Fruit fly (Drosophila melanogaster): ENCODE measurements around the gene Mst87F.

The Mst87F gene

DNA sequence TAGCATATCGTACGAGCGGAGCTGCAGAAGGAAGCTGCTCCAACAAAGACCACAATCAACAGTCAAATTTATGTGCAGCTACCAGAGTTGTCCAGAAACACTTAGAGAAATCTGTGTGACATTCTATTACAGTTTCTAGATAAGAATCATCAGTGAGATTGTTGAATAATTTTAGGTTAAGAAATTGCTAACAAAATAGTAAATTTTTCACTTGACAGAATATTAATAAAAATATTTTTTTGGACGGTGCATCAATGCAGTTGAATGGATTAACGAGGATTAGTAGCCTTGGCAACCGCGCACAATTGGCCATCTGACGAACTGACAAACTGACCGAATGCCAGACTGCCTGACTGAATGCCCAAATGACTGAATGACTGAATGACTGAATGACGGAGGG, 19.5 kb upstream of the Mst87F start:
- TF ChIP-seq EcR (GFP tag; optimal IDR thresholded peaks at IDR 0.05), result no peak
- no peak for TF ChIP-seq pan (optimal IDR thresholded peaks at IDR 0.05)
- no peak for TF ChIP-seq CG8478 (optimal IDR thresholded peaks at IDR 0.05)
- TF ChIP-seq Dll (optimal IDR thresholded peaks at IDR 0.05), result no peak
- no peak for TF ChIP-seq usp (GFP tag; optimal IDR thresholded peaks at IDR 0.05)
- TF ChIP-seq psq (optimal IDR thresholded peaks at IDR 0.05), result no peak

dm6 chr3R:13845926-13846325, 18.1 kb upstream of the Mst87F start:
- TF ChIP-seq psq (optimal IDR thresholded peaks at IDR 0.05), result no peak
- no peak for TF ChIP-seq pan (optimal IDR thresholded peaks at IDR 0.05)
- TF ChIP-seq usp (GFP tag; optimal IDR thresholded peaks at IDR 0.05), result no peak
- no peak for TF ChIP-seq CG8478 (optimal IDR thresholded peaks at IDR 0.05)
- TF ChIP-seq Dll (optimal IDR thresholded peaks at IDR 0.05), result no peak
- no peak for TF ChIP-seq EcR (GFP tag; optimal IDR thresholded peaks at IDR 0.05)

DNA sequence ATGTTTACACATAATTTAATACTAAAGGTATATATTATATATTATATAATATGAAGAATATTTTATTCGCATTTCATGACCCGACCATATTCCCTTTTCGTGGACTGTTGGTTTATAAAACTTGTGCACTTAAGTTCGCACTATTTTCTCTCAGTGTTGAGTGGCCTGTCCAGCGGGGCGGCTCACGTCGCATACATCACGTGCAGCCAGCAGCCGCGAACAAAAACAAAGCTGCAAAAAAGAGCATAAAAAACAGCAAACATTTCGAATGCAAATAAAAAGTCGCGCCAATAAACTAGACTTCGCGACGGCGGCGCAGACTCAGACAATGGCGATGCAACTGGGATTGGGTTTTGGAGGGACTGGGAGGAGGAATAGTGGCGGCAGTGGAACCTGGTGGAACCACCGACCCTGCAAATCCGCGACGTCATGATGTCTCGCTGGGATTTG, 17.5 kb upstream of the Mst87F start:
- no peak for TF ChIP-seq psq (optimal IDR thresholded peaks at IDR 0.05)
- TF ChIP-seq usp (GFP tag; optimal IDR thresholded peaks at IDR 0.05), result no peak
- no peak for TF ChIP-seq pan (optimal IDR thresholded peaks at IDR 0.05)

DNA sequence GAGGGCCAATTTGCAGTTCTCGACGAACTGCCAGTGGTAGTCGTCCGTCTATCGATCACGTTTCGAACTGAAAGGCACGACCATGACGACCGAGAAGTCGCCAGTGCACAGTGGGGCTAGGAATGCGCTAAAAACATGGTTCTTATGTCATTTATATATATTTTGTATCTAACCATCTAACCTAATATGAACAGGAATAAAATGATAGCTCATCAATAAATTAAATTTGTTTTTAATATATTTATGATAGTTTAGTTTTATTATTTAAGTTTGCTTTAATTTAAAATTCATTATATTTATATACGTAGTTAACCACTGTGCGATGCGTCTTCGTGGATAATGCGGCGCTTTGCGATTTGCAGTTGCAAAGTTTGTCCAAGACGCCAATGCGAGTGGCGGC, 15.8 kb upstream of the Mst87F start:
- TF ChIP-seq Dll (optimal IDR thresholded peaks at IDR 0.05), result no peak
- TF ChIP-seq psq (optimal IDR thresholded peaks at IDR 0.05), result no peak
- TF ChIP-seq CG8478 (optimal IDR thresholded peaks at IDR 0.05), result no peak
- TF ChIP-seq pan (optimal IDR thresholded peaks at IDR 0.05), result no peak
- TF ChIP-seq EcR (GFP tag; optimal IDR thresholded peaks at IDR 0.05), result no peak
- TF ChIP-seq usp (GFP tag; optimal IDR thresholded peaks at IDR 0.05), result no peak

DNA sequence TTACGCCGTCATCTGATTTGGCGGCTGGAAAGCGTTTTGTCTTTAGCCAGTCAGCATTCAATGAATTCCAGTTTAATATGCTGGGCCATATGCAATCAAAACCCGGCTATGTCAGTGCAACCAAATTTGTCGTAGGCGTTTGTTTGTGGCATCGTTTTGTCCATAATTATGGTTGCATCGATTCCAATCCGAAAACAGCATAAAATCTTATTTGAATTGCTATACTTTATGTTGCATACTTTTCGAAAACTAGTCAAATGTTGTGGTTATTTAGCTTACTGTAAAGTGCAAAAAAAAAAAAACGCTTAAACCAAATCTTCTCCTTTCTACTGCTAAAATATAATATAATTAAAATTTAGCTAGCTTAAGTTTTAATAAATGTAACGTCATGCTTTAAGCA, 14.7 kb upstream of the Mst87F start:
- TF ChIP-seq Dll (optimal IDR thresholded peaks at IDR 0.05), result no peak
- no peak for TF ChIP-seq pan (optimal IDR thresholded peaks at IDR 0.05)
- TF ChIP-seq EcR (GFP tag; optimal IDR thresholded peaks at IDR 0.05), result no peak
- no peak for TF ChIP-seq usp (GFP tag; optimal IDR thresholded peaks at IDR 0.05)
- TF ChIP-seq psq (optimal IDR thresholded peaks at IDR 0.05), result no peak
- no peak for TF ChIP-seq CG8478 (optimal IDR thresholded peaks at IDR 0.05)

- TF ChIP-seq psq (optimal IDR thresholded peaks at IDR 0.05), result no peak
- TF ChIP-seq CG8478 (optimal IDR thresholded peaks at IDR 0.05), result no peak
- TF ChIP-seq Dll (optimal IDR thresholded peaks at IDR 0.05), result no peak
- TF ChIP-seq pan (optimal IDR thresholded peaks at IDR 0.05), result no peak
- no peak for TF ChIP-seq usp (GFP tag; optimal IDR thresholded peaks at IDR 0.05)
- TF ChIP-seq EcR (GFP tag; optimal IDR thresholded peaks at IDR 0.05), result no peak
These were observed 13.1 kb upstream of the Mst87F start for dm6 chr3R:13840956-13841355.

- TF ChIP-seq usp (GFP tag; optimal IDR thresholded peaks at IDR 0.05) (no peak), psq (optimal IDR thresholded peaks at IDR 0.05) (no peak), Dll (optimal IDR thresholded peaks at IDR 0.05) (no peak), pan (optimal IDR thresholded peaks at IDR 0.05) (no peak), EcR (GFP tag; optimal IDR thresholded peaks at IDR 0.05) (no peak)
These were observed 12.1 kb upstream of the Mst87F start, which contains the start of gene CG31495 for dm6 chr3R:13839883-13840412. Gene CG31495 (minus strand): TSS chr3R:13839934.

DNA sequence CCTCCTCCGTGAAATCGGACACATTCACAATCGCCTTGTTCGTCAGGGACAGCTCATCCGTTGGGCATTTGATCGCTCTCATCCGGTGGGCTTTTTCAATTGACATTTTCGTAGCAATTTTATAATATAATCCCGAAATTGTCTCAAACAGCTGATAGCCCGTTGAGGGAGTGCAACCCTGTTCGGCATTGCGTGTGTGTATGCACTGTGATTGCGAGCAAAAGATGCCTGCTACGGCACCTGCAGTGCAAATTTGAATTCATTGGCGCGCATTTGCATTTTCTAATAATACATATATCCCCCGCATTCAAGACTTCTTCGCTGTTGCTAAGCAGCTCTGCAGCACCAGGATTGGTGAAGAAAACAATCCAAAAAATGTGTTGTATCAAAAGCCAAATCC, 10.0 kb upstream of the Mst87F start, which contains the start of gene Nsf2:
Gene Nsf2, minus strand, starts transcription at position 185 of the 400 bp plus-strand sequence.
- no peak for TF ChIP-seq psq (optimal IDR thresholded peaks at IDR 0.05)
- TF ChIP-seq EcR (GFP tag; optimal IDR thresholded peaks at IDR 0.05), result no peak
- TF ChIP-seq Dll (optimal IDR thresholded peaks at IDR 0.05), result no peak
- no peak for TF ChIP-seq pan (optimal IDR thresholded peaks at IDR 0.05)
- TF ChIP-seq CG8478 (optimal IDR thresholded peaks at IDR 0.05), result no peak
- TF ChIP-seq usp (GFP tag; optimal IDR thresholded peaks at IDR 0.05), result no peak

dm6 chr3R:13834551-13834950, 6.7 kb upstream of the Mst87F start:
- TF ChIP-seq CG8478 (optimal IDR thresholded peaks at IDR 0.05), result no peak
- no peak for TF ChIP-seq usp (GFP tag; optimal IDR thresholded peaks at IDR 0.05)
- no peak for TF ChIP-seq pan (optimal IDR thresholded peaks at IDR 0.05)
- TF ChIP-seq psq (optimal IDR thresholded peaks at IDR 0.05), result no peak
- TF ChIP-seq EcR (GFP tag; optimal IDR thresholded peaks at IDR 0.05), result no peak
- TF ChIP-seq Dll (optimal IDR thresholded peaks at IDR 0.05), result no peak

dm6 chr3R:13833515-13833914, 5.7 kb upstream of the Mst87F start:
- TF ChIP-seq usp (GFP tag; optimal IDR thresholded peaks at IDR 0.05) (no peak), CG8478 (optimal IDR thresholded peaks at IDR 0.05) (no peak), Dll (optimal IDR thresholded peaks at IDR 0.05) (no peak), EcR (GFP tag; optimal IDR thresholded peaks at IDR 0.05) (no peak), psq (optimal IDR thresholded peaks at IDR 0.05) (no peak), pan (optimal IDR thresholded peaks at IDR 0.05) (no peak)

DNA sequence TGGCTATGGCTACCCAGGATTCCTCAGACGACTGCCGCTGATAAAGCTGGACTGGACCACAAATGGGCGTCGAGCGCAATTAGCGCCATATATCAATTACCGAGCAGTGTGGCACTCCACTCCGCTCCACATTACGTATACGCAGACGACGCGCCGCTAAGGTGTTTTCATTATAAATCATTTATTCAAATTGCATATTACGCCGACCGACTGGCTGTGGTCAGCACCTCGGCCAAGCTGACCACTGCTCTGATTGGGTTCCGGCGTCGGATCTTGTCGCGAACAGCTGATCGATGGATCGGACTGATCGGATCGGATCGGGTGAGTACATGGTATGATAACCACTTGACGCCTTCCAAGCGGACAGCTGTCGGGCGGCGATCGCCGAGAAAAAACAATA, 5.1 kb upstream of the Mst87F start:
- TF ChIP-seq pan (optimal IDR thresholded peaks at IDR 0.05) (no peak), EcR (GFP tag; optimal IDR thresholded peaks at IDR 0.05) (no peak), usp (GFP tag; optimal IDR thresholded peaks at IDR 0.05) (no peak), CG8478 (optimal IDR thresholded peaks at IDR 0.05) (no peak), psq (optimal IDR thresholded peaks at IDR 0.05) (no peak), Dll (optimal IDR thresholded peaks at IDR 0.05) (no peak)

DNA sequence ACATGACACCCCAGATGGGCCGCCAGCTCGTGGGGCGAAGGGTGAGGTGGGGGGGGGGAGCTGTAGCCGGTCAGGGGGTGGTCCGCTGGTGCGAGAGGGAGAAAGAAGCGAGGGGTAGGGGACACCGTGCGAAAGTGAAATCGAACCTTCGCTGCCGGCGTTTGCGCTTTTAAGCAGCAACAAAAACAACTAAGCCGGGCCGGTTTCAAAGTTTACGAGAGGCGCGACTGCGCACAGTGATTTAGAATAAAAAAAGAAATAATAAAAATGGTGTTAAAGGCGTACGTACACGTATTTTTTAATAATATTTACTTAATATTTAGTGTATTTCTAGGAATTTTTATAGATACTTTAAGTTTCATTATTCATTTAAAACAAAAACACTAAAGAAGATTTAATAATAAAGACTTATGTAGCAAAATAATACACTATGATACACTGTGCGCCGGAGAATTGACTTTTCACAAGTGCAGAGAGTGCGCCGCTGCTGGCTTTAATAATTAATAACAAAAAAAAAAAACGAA, 3.9 kb upstream of the Mst87F start:
- TF ChIP-seq EcR (GFP tag; optimal IDR thresholded peaks at IDR 0.05), result no peak
- TF ChIP-seq Dll (optimal IDR thresholded peaks at IDR 0.05), result no peak
- no peak for TF ChIP-seq CG8478 (optimal IDR thresholded peaks at IDR 0.05)
- no peak for TF ChIP-seq pan (optimal IDR thresholded peaks at IDR 0.05)
- no peak for TF ChIP-seq usp (GFP tag; optimal IDR thresholded peaks at IDR 0.05)
- TF ChIP-seq psq (optimal IDR thresholded peaks at IDR 0.05), result no peak

DNA sequence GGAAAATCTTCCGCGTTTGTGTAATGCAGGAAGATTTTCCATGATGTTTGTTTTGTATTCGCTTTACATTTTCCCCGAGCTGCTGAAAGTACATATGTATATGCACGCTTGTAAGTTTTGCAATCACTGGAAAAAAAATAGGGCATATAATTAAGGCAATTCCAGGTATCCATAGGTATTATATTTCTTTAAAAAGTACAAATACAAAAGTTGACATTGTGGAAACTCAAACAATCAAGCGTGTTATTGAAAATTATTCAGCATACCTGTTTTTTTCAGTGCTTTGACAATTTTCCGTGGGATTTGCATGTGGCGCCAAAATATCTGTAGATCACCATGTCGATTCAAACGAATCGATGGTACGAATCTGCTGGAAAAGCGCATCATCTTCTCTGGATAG, 3.2 kb upstream of the Mst87F start:
- TF ChIP-seq CG8478 (optimal IDR thresholded peaks at IDR 0.05) (no peak), pan (optimal IDR thresholded peaks at IDR 0.05) (no peak)

Measured in whole organism.